Worm (Caenorhabditis elegans) whole organism, young adult: ENCODE data around the gene fbxl-1.

Experiments
- B0035.1 ChIP-seq: sonication (generic microtip); optimal IDR thresholded peaks from 2 replicates; lab custom pipeline; 2016; ENCODE audit warnings: missing genetic modification characterization, mild to moderate bottlenecking, missing compliant biosample characterization, missing genotype, missing genetic modification reagents
- C06A6.2 ChIP-seq: fragments of 200-800 bp; sonication (Bioruptor generic); conservative IDR thresholded peaks from 2 replicates; pipeline ENCODE4 v1.3.6; 2022; ENCODE audit warnings: missing genetic modification characterization, missing compliant biosample characterization
- F23B12.7 ChIP-seq: sonication (generic microtip); optimal IDR thresholded peaks from 2 replicates; lab custom pipeline; 2017; ENCODE audit warnings: missing genetic modification characterization, mild to moderate bottlenecking, missing compliant biosample characterization, antibody characterized with exemption, moderate library complexity; ENCODE audit not compliant: insufficient read depth
- F37B4.10 ChIP-seq: fragments of 200-800 bp; sonication (Bioruptor generic); IDR thresholded peaks from 2 replicates; pipeline ENCODE4 v1.3.6; 2022; ENCODE audit warnings: missing genetic modification characterization, missing compliant biosample characterization
- F39B2.1 ChIP-seq: fragments of 200-800 bp; sonication (Bioruptor generic); IDR thresholded peaks from 2 replicates; pipeline ENCODE4 v1.3.6; 2022; ENCODE audit warnings: missing genetic modification reagents, missing genetic modification characterization, missing compliant biosample characterization
- F49E8.2 ChIP-seq: sonication (generic microtip); optimal IDR thresholded peaks from 3 replicates; lab custom pipeline; 2017; ENCODE audit warnings: missing genetic modification characterization, mild to moderate bottlenecking, missing compliant biosample characterization, antibody characterized with exemption, moderate library complexity; ENCODE audit not compliant: insufficient read depth
- F55B11.4 ChIP-seq: sonication (generic microtip); optimal IDR thresholded peaks from 2 replicates; lab custom pipeline; 2016; ENCODE audit warnings: missing compliant biosample characterization, missing genetic modification characterization, borderline replicate concordance; ENCODE audit not compliant: insufficient read depth
- T07F8.4 ChIP-seq: sonication (generic microtip); optimal IDR thresholded peaks from 2 replicates; lab custom pipeline; 2016; ENCODE audit warnings: mild to moderate bottlenecking, missing genetic modification characterization, moderate library complexity, missing compliant biosample characterization
- Y53G8AR.9 ChIP-seq: fragments of 200-800 bp; sonication (Bioruptor generic); conservative IDR thresholded peaks from 2 replicates; pipeline ENCODE4 v1.3.6; 2022; ENCODE audit warnings: missing genetic modification reagents, missing genetic modification characterization, missing compliant biosample characterization
- Y56A3A.18 ChIP-seq: fragments of 200-800 bp; sonication (Bioruptor generic); IDR thresholded peaks from 2 replicates; pipeline ENCODE4 v1.3.6; 2022; ENCODE audit warnings: missing genetic modification reagents, missing genetic modification characterization, missing compliant biosample characterization
- Y79H2A.3 ChIP-seq: fragments of 200-800 bp; sonication (Bioruptor generic); conservative IDR thresholded peaks from 2 replicates; pipeline ENCODE4 v1.3.6; 2022; ENCODE audit warnings: missing genetic modification reagents, missing genetic modification characterization, missing compliant biosample characterization
- Y95B8A.8 ChIP-seq: fragments of 200-800 bp; sonication (Bioruptor generic); IDR thresholded peaks from 2 replicates; pipeline ENCODE4 v1.3.6; 2022; ENCODE audit warnings: missing genetic modification reagents, missing genetic modification characterization, missing compliant biosample characterization
- akir-1 ChIP-seq: fragments of 200-800 bp; sonication (Bioruptor generic); optimal IDR thresholded peaks from 2 replicates; lab custom pipeline; 2018; ENCODE audit warnings: mild to moderate bottlenecking, missing genetic modification characterization, moderate library complexity, missing compliant biosample characterization
- aptf-3 ChIP-seq: fragments of 200-800 bp; sonication (Bioruptor generic); IDR thresholded peaks from 2 replicates; pipeline ENCODE4 v1.3.6; 2022; ENCODE audit warnings: missing genetic modification characterization, missing compliant biosample characterization
- atf-7 ChIP-seq: sonication (generic microtip); optimal IDR thresholded peaks from 2 replicates; lab custom pipeline; 2017; ENCODE audit warnings: mild to moderate bottlenecking, missing genetic modification characterization, missing compliant biosample characterization
- ccch-3 ChIP-seq: fragments of 200-800 bp; sonication (Bioruptor generic); optimal IDR thresholded peaks from 2 replicates; lab custom pipeline; 2018; ENCODE audit warnings: mild to moderate bottlenecking, missing genetic modification characterization, missing compliant biosample characterization
- cebp-1 ChIP-seq, 2 experiments: fragments of 200-800 bp in 1 of 2; sonication (Bioruptor generic) in 1 of 2; sonication (generic microtip) in 1 of 2; IDR thresholded peaks in 1 of 2; optimal IDR thresholded peaks in 1 of 2; 2 replicates each; pipeline versions ENCODE4 v1.3.6 to Lab custom; 2017 to 2022; ENCODE audit warnings: missing compliant biosample characterization in 2 of 2, missing genetic modification characterization in 2 of 2, mild to moderate bottlenecking in 1 of 2, missing genetic modification reagents in 1 of 2, moderate library complexity in 1 of 2
- ceh-27 ChIP-seq: fragments of 200-800 bp; sonication (Bioruptor generic); optimal IDR thresholded peaks from 2 replicates; lab custom pipeline; 2018; ENCODE audit warnings: mild to moderate bottlenecking, missing genetic modification characterization, moderate library complexity, missing compliant biosample characterization
- ceh-40 ChIP-seq: fragments of 200-800 bp; sonication (Bioruptor generic); IDR thresholded peaks from 2 replicates; pipeline ENCODE4 v1.3.6; 2022; ENCODE audit warnings: missing genetic modification characterization, missing compliant biosample characterization
- ceh-79 ChIP-seq: sonication (generic microtip); optimal IDR thresholded peaks from 2 replicates; lab custom pipeline; 2017; ENCODE audit warnings: mild to moderate bottlenecking, missing genetic modification characterization, missing compliant biosample characterization
- dpff-1 ChIP-seq: sonication (generic microtip); optimal IDR thresholded peaks from 2 replicates; lab custom pipeline; 2017; ENCODE audit warnings: mild to moderate bottlenecking, missing genetic modification characterization, missing compliant biosample characterization
- dpl-1 ChIP-seq: fragments of 150-350 bp; optimal IDR thresholded peaks from 2 replicates; lab custom pipeline; 2014; ENCODE audit warnings: missing biosample characterization, missing genetic modification reagents, missing genetic modification characterization
- hlh-26 ChIP-seq: fragments of 200-800 bp; sonication (Bioruptor generic); conservative IDR thresholded peaks from 2 replicates; pipeline ENCODE4 v1.3.6; 2022; ENCODE audit warnings: missing genetic modification reagents, missing genetic modification characterization, missing compliant biosample characterization
- hmg-1.2 ChIP-seq: fragments of 200-800 bp; sonication (Bioruptor generic); IDR thresholded peaks from 2 replicates; pipeline ENCODE4 v1.3.6; 2022; ENCODE audit warnings: missing genetic modification reagents, missing genetic modification characterization, missing compliant biosample characterization
- lsy-27 ChIP-seq: sonication (generic microtip); optimal IDR thresholded peaks from 2 replicates; lab custom pipeline; 2017; ENCODE audit warnings: missing genetic modification characterization, mild to moderate bottlenecking, missing compliant biosample characterization, antibody characterized with exemption, missing genotype, borderline replicate concordance; ENCODE audit not compliant: insufficient read depth
- madf-10 ChIP-seq: sonication (generic microtip); optimal IDR thresholded peaks from 2 replicates; lab custom pipeline; 2016; ENCODE audit warnings: mild to moderate bottlenecking, missing genetic modification characterization, missing compliant biosample characterization
- nfya-2 ChIP-seq: fragments of 200-800 bp; sonication (Bioruptor generic); IDR thresholded peaks from 2 replicates; pipeline ENCODE4 v1.3.6; 2022; ENCODE audit warnings: missing genetic modification reagents, missing genetic modification characterization, missing compliant biosample characterization
- nfyb-1 ChIP-seq: fragments of 200-800 bp; sonication (Bioruptor generic); IDR thresholded peaks from 2 replicates; pipeline ENCODE4 v1.3.6; 2022; ENCODE audit warnings: missing genetic modification reagents, missing genetic modification characterization, missing compliant biosample characterization
- nhr-179 ChIP-seq: sonication (generic microtip); optimal IDR thresholded peaks from 2 replicates; lab custom pipeline; 2016; ENCODE audit warnings: mild to moderate bottlenecking, missing genetic modification characterization, missing compliant biosample characterization
- pbrm-1 ChIP-seq: fragments of 200-800 bp; sonication (Bioruptor generic); IDR thresholded peaks from 2 replicates; pipeline ENCODE4 v1.3.6; 2022; ENCODE audit warnings: missing genetic modification reagents, missing genetic modification characterization, missing compliant biosample characterization
- rcor-1 ChIP-seq: fragments of 200-800 bp; sonication (Bioruptor generic); IDR thresholded peaks from 2 replicates; pipeline ENCODE4 v1.3.6; 2022; ENCODE audit warnings: missing genetic modification reagents, missing genetic modification characterization, missing compliant biosample characterization
- rec-8 ChIP-seq, 2 experiments: sonication (generic microtip); optimal IDR thresholded peaks; 2 replicates each; lab custom pipeline; 2016; ENCODE audit warnings: mild to moderate bottlenecking in 2 of 2, missing genetic modification characterization in 2 of 2, missing genetic modification reagents in 2 of 2, missing genotype in 2 of 2, missing biosample characterization in 1 of 2, missing compliant biosample characterization in 1 of 2, moderate library complexity in 1 of 2
- sdz-38 ChIP-seq: sonication (generic microtip); optimal IDR thresholded peaks from 2 replicates; lab custom pipeline; 2016; ENCODE audit warnings: missing genotype, missing genetic modification characterization, missing compliant biosample characterization
- snpc-4 ChIP-seq, 5 experiments: fragments of 150-350 bp in 1 of 5; sonication (generic microtip) in 4 of 5; optimal IDR thresholded peaks; 2 replicates each; lab custom pipeline; 2014 to 2018; ENCODE audit warnings: missing genetic modification characterization in 5 of 5, missing biosample characterization in 3 of 5, antibody characterized with exemption in 2 of 5, mild to moderate bottlenecking in 2 of 5, missing compliant biosample characterization in 2 of 5, missing genotype in 2 of 5, moderate library complexity in 2 of 5, missing genetic modification reagents in 1 of 5
- tbx-9 ChIP-seq: sonication (generic microtip); optimal IDR thresholded peaks from 2 replicates; lab custom pipeline; 2016; ENCODE audit warnings: borderline replicate concordance, missing genetic modification characterization, inconsistent platforms, missing compliant biosample characterization
- tlf-1 ChIP-seq: fragments of 200-800 bp; sonication (Bioruptor generic); optimal IDR thresholded peaks from 2 replicates; lab custom pipeline; 2018; ENCODE audit warnings: mild to moderate bottlenecking, missing genetic modification characterization, missing compliant biosample characterization
- unc-62 ChIP-seq: fragments of 150-350 bp; optimal IDR thresholded peaks from 2 replicates; lab custom pipeline; 2014; ENCODE audit warnings: missing biosample characterization, missing genetic modification reagents, missing genetic modification characterization
- ztf-25 ChIP-seq: fragments of 200-800 bp; sonication (Bioruptor generic); IDR thresholded peaks from 2 replicates; pipeline ENCODE4 v1.3.6; 2022; ENCODE audit warnings: missing genetic modification reagents, missing genetic modification characterization, missing compliant biosample characterization
- ztf-3 ChIP-seq: fragments of 200-800 bp; sonication (Bioruptor generic); optimal IDR thresholded peaks from 2 replicates; lab custom pipeline; 2018; ENCODE audit warnings: mild to moderate bottlenecking, missing genetic modification characterization, missing compliant biosample characterization
- ztf-6 ChIP-seq: fragments of 200-800 bp; sonication (Bioruptor generic); IDR thresholded peaks from 2 replicates; pipeline ENCODE4 v1.3.6; 2022; ENCODE audit warnings: missing genetic modification reagents, missing genetic modification characterization, missing compliant biosample characterization

The fbxl-1 gene

DNA sequence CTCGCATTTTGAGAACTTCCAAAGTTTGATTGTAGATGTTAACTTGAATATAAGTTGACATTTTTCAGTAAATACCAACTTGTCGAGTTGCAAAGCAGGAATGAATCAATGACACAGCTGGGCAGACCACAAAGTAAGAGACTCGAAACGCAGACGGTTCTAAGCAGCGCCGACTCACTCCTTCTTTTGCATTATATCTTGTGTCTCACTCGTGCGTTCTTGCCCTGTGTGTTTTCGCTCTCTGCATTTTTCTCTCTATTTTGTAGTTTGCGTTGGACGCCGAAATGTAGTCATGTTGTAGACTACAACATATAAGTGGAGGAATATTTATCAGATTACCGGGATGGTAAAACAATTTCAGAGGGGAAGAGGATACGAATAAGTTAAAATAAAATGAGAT, 15.2 kb downstream of the fbxl-1 start, which contains the start of gene C02F5.12 (continued):
- TF ChIP-seq F49E8.2 (tag; lab: Kevin White, UChicago) (no peak), hlh-26 (GFP tag; lab: Robert Waterston, UW) (no peak), Y53G8AR.9 (GFP tag; lab: Robert Waterston, UW) (peak; percentile 69), Y95B8A.8 (GFP tag; lab: Robert Waterston, UW) (no peak), pbrm-1 (GFP tag; lab: Robert Waterston, UW) (peak; percentile 26; the same call in 1 of the 2 replicates), ceh-40 (GFP tag; lab: Robert Waterston, UW) (no peak), snpc-4 (GFP tag; optimal IDR thresholded peaks at IDR 0.05; lab: Kevin White, UChicago) (no peak), snpc-4 (tag; optimal IDR thresholded peaks at IDR 0.05; lab: Kevin White, UChicago) (no peak), rec-8 (tag; optimal IDR thresholded peaks at IDR 0.05; lab: Kevin White, UChicago) (no peak), nfya-2 (GFP tag; lab: Robert Waterston, UW) (0 out of 2 replicates have a peak, but pooled peaks have one; percentile 69), ceh-27 (GFP tag; lab: Kevin White, UChicago) (no peak), ceh-79 (tag; lab: Kevin White, UChicago) (no peak), nfyb-1 (GFP tag; lab: Robert Waterston, UW) (0 out of 2 replicates have a peak, but pooled peaks have one; percentile 31), tlf-1 (GFP tag; lab: Kevin White, UChicago) (peak; percentile 35), rcor-1 (GFP tag; lab: Robert Waterston, UW) (no peak), ztf-3 (no peak), aptf-3 (GFP tag; lab: Robert Waterston, UW) (no peak), dpff-1 (tag; lab: Kevin White, UChicago) (no peak)

DNA sequence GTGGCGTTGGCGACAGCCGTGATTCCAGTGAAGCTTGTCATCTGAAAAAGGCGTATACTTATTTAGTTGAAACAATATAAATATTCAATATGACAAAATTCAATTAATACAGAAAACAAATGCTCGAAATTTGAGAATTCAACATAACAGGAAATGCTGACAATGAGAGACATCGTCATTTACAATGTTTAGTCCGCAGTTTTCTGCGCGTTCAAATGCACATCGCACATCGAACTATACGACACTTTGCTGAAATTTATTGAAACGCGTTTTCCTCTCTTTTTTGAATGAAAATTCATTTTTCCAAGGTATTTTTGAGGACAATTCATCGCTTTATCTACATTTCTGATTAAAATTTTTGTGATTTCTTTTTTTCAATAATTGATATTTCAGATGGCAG, 16.4 kb downstream of the fbxl-1 start, which contains the start of the genes pbs-6 and cids-1:
TSS of gene pbs-6 (minus strand) at position 41 of the 400 bp plus-strand sequence.
TSS of gene cids-1 (plus strand) at position 394 of the 400 bp plus-strand sequence.
- TF ChIP-seq tbx-9 (no peak), cebp-1 (GFP tag; IDR thresholded peaks at IDR 0.05; lab: Robert Waterston, UW) (no peak), cebp-1 (tag; optimal IDR thresholded peaks at IDR 0.05; lab: Kevin White, UChicago) (no peak), F49E8.2 (tag; lab: Kevin White, UChicago) (no peak), Y56A3A.18 (no peak), hmg-1.2 (GFP tag; lab: Robert Waterston, UW) (peak; percentile 13; the same call in 1 of the 2 replicates), ztf-25 (no peak), atf-7 (tag; lab: Kevin White, UChicago) (no peak)

DNA sequence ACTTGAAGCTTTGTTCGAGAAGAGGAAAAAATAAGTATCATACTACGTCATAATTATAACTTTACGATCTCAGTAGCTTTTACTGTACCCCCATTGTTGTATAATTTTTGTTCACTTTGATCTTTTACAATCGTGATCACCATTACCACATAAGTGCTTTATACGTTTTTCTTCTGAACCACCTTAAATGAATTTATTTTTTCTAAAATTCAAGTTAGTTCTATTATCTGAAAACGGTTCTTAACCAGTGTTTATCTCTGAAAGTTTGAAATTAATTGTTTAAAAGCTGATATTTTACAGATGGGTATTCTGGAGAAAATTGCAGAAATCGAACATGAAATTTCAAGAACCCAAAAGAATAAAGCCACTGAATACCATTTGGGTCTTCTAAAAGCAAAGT, 18.0 kb downstream of the fbxl-1 start, which contains the start of gene C02F5.3:
TSS of gene C02F5.3 (plus strand) at position 301 of the 400 bp plus-strand sequence.
- TF ChIP-seq nhr-179 (tag; lab: Kevin White, UChicago) (no peak), unc-62 (GFP tag; lab: Kevin White, UChicago) (no peak), dpl-1 (no peak), lsy-27 (tag; lab: Kevin White, UChicago) (no peak), F37B4.10 (no peak), hmg-1.2 (GFP tag; lab: Robert Waterston, UW) (no peak), madf-10 (tag; lab: Kevin White, UChicago) (no peak), akir-1 (no peak), Y79H2A.3 (GFP tag; lab: Robert Waterston, UW) (no peak), F23B12.7 (tag; lab: Kevin White, UChicago) (no peak), F55B11.4 (tag; lab: Kevin White, UChicago) (no peak), ztf-6 (GFP tag; lab: Robert Waterston, UW) (no peak), C06A6.2 (GFP tag; lab: Robert Waterston, UW) (no peak), sdz-38 (tag; lab: Kevin White, UChicago) (no peak), ccch-3 (no peak), B0035.1 (tag; lab: Kevin White, UChicago) (no peak), T07F8.4 (tag; lab: Kevin White, UChicago) (no peak), Y53G8AR.9 (GFP tag; lab: Robert Waterston, UW) (no peak), F39B2.1 (GFP tag; lab: Robert Waterston, UW) (no peak), snpc-4 (GFP tag; optimal IDR thresholded peaks at IDR 0.05; lab: Kevin White, UChicago) (no peak), snpc-4 (tag; optimal IDR thresholded peaks at IDR 0.05; lab: Kevin White, UChicago) (no peak)
